Fruit fly (Drosophila melanogaster) whole organism, prepupa: ENCODE measurements around the gene CG43050.

ENCODE experiments used
- Hr39 ChIP-seq: fragments of 200-800 bp; sonication (Bioruptor generic); optimal IDR thresholded peaks from 2 replicates; lab custom pipeline; 2016; ENCODE audit warnings: missing biosample characterization, missing genetic modification characterization
- Lpt ChIP-seq: fragments of 200-800 bp; sonication (Bioruptor generic); optimal IDR thresholded peaks from 3 replicates; lab custom pipeline; 2016; ENCODE audit warnings: missing biosample characterization, missing genetic modification characterization
- Sox102F ChIP-seq: fragments of 200-800 bp; sonication (Bioruptor generic); optimal IDR thresholded peaks from 2 replicates; lab custom pipeline; 2016; ENCODE audit warnings: missing biosample characterization, mild to moderate bottlenecking, missing genetic modification characterization

DNA sequence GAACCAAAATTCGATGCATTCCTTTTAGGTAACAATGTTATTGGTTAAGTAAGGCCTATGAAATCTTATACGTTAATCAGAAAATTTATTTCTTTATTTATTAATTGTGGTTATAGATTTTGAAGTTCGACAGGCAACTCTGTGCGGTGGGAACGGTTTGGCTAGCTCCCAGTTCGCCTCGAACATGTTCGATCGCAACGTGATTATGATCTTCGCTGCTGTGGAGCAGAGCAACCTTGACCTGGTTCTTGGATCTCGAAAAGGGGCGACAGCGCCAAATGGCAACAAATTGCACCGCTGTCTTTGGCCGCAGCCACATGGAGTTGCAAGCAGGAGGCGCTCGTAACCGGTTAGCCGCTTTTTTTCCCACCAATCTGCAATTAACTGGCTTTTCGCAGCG lies 35.2 kb downstream of the CG43050 start:
- TF ChIP-seq Sox102F (GFP tag; lab: Kevin White, UChicago) (no peak), Hr39 (GFP tag; lab: Kevin White, UChicago) (no peak), Lpt (no peak)
